Worm (Caenorhabditis elegans) whole organism, late embryonic: Measurements from ENCODE around the gene sri-48.
"Not testable (repeated sequence)": the region's sequence is repeated elsewhere in the genome, so short reads cannot be mapped to it uniquely, and the experiment has no call there.

Source experiments
- ama-1 ChIP-seq: fragments of 150-350 bp; optimal IDR thresholded peaks from 2 replicates; lab custom pipeline; 2014
- eyg-1 ChIP-seq: sonication (generic microtip); optimal IDR thresholded peaks from 2 replicates; lab custom pipeline; 2016; ENCODE audit warnings: missing genotype, missing genetic modification characterization, missing compliant biosample characterization
- pat-9 ChIP-seq: fragments of 200-800 bp; sonication (Bioruptor generic); optimal IDR thresholded peaks from 2 replicates; lab custom pipeline; 2018; ENCODE audit warnings: mild to moderate bottlenecking, missing genetic modification characterization, moderate library complexity, missing compliant biosample characterization
- tbx-2 ChIP-seq: sonication (generic microtip); optimal IDR thresholded peaks from 2 replicates; lab custom pipeline; 2016; ENCODE audit warnings: missing genetic modification characterization, missing compliant biosample characterization

DNA sequence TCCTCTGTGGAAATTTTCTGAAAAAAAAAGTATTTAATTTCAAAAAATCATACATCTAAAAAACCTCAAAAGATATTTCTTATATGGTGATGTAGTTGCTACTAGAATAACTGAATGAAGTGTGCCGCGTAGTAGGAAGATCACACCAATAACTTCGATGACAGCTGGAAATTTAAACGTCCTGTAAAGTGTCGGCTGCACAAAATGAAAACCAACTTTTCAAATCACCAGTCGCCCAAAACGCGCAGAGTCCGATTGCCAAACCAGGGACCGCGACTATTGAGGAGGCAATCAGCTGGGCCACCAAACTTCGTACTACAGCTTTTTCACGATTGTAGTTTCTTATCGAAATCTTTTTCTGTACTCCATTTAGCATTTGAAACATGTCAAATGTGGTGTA lies at the start of gene sri-48:
- TF ChIP-seq ama-1 (lab: Kevin White, UChicago); pat-9 (tag; lab: Kevin White, UChicago); eyg-1 (tag; lab: Kevin White, UChicago); tbx-2 (tag; lab: Kevin White, UChicago): not testable (repeated sequence)
